Fruit fly (Drosophila melanogaster) Kc167 (cell line): Measurements from ENCODE around the gene Dic61B.

ENCODE experiments used
- Myc ChIP-seq: fragments of >200 bp; optimal IDR thresholded peaks from 2 replicates; lab custom pipeline; 2017; ENCODE audit warnings: missing external identifiers
- Sin3A ChIP-seq: fragments of >200 bp; optimal IDR thresholded peaks from 2 replicates; lab custom pipeline; 2018; ENCODE audit warnings: missing external identifiers
- h ChIP-seq: fragments of >200 bp; optimal IDR thresholded peaks from 3 replicates; lab custom pipeline; 2018; ENCODE audit warnings: missing external identifiers
- insv ChIP-seq: fragments of >200 bp; optimal IDR thresholded peaks from 3 replicates; lab custom pipeline; 2018; ENCODE audit warnings: missing external identifiers
- psq ChIP-seq: fragments of >200 bp; optimal IDR thresholded peaks from 2 replicates; lab custom pipeline; 2017; ENCODE audit warnings: missing external identifiers
- ttk ChIP-seq: sonication (Bioruptor generic); optimal IDR thresholded peaks from 2 replicates; lab custom pipeline; 2017; ENCODE audit warnings: missing external identifiers

Dic61B gene

DNA sequence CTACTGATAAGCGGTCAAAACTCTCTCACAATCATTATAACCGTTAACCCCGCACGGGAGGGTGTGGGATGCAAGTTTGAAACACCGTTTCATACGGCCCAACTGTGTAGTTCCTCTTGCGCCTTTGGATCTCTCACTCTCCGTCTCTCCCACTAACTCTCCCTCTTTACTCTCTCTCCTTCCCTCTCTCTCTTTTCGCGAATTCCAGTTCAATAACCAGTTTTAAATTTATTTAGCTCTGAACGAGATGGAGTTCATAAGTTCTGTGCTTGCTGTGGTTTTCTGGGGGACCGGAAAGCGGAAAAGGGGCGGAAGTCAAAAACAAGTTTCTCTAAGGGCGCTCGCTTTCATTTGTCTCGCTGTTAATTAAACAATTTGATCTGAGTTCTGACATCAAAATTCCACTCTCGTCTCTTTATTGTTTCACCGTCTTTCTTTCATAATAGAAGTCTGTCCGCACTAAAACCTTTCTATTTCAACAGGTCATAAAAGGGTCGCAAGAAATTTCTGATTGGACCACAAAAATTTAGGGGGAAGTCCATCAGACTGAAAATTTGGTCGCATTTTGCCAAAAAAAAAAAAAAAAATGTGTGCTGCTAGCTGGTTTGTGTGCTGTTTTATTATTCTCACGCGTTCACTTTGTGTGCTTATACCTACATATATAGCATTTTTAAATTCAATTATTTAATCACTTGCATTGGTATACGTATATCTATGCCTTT is 11.4 kb downstream of the Dic61B start:
- TF ChIP-seq psq, result no peak

DNA sequence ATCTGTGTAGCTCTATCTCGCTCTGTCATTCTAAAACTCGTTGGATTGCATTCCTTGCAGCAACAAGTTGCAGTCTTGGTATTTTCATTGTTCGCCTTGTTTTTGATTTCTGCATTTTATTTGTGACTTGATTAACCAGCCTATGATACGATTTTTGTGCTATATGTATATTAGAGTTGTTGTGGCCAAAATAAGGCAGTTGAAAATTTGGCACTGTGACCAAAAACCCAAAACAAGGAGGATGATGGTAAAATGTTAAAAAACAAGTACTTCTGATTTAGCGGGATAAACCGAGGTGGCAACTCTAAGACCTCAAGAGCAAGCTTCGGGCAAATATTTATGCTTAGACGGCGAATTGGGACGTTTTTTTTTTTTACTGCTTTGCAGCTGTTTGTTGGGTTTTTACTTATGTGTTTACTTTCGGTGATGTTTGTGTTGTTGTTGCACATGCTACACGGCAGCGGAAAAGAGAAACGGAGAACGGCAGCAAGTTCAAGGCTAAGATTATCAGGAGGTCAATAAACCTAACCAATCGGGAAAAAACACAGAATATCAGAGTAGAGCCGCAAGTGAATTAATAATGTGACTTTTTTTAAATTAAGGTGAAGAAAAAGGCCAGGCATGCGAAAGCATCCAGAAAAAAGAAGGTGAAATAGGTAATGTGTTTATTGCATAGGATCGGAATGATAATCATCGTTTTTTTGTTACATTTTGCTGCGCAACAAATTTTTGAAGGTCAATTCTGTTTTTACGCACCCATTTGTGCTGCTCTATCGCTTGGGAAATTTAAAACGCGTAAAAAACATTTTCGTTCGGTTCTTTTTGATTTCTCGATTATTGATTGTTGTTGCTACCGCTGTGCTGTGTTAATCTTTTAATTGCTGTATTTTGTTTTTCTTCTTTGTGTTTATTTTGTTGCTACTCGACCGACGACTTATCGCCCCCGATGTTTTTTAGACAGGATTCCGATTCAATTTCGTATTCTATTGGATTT is 12.5 kb downstream of the Dic61B start:
- TF ChIP-seq h (lab: Kevin White, UChicago) (no peak), ttk (lab: Kevin White, UChicago) (no peak), psq (no peak), Myc (no peak), insv (no peak), Sin3A (lab: Kevin White, UChicago) (no peak)

DNA sequence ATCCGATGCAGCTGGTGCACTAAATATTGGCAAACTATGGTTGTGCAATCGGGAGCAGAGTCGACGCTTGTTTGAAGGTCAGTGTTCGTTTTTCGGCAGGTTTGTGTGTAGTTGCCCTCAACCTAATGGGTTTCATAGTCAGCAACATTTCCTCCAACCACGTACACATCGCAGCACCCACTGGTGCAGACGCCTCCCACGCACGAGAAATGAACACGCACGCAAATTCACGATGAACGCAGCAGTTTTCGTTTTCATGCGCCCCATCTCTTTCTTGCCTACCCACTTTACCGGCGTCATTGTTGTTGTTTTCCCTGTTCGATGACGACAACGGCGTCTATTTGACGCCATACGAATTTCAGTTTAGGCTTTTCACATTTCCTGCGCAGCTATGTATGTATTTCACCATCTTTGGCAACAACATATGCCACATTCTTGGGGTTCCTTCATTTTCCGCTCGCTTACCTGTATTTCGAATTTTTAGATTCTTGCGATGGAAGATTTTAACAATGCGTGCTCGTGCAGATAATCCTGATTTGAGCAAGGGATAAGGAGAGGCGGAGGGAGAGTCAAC is 14.7 kb downstream of the Dic61B start:
- TF ChIP-seq insv (no peak), Sin3A (lab: Kevin White, UChicago) (no peak), psq (no peak), Myc (no peak), h (lab: Kevin White, UChicago) (no peak), ttk (lab: Kevin White, UChicago) (no peak)

DNA sequence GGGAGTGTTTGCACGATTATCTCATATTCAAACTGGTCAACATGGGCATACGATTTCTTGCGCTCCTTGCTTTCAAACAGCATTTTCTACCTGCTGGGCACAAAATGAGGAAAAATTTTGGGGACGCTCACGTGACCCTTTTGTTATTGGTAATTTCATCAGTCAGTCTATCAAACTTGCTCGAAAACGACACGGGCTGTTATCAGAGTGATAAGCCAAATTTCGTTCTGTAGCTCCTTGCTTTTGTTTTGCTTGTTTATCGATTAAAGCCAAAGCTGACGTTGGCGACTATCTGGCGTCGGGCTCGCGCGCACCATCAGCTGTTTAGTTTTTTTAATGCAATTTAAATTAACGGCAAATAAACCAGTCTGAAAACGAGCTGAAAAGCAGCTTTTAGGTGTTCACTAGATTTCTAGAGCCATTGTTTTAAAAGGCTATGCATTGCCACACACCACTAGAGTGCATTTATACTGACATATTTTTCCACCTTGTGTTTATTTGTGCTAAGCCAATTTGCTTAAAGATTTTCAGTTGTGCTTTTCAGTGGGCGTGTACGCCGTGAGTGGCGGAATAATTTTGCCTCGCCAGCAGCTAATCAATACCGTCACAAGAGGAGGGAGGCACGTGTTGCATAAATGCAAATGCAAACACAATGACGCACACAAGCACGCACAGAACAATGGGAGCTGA is 15.7 kb downstream of the Dic61B start:
- TF ChIP-seq Sin3A (lab: Kevin White, UChicago), result no peak

DNA sequence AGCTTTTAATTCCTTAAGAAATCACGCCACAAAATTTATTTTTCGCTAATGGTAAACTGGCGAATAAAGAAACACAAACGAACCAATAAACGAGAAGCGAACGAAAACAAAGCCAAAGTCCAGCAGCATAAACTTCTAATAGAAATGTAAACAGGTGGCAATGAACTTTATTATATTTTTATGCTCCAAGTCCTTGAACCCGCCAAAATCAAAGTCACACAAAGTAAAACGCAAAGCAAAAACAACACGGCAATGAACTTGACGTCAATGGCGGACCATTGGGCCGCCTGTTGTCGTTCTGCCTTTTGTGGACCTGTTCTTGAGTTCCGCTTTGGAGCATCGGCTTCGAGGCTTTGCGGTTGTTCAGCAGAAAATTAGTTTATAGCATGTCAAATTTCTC is 17.5 kb downstream of the Dic61B start:
- TF ChIP-seq insv (no peak), ttk (lab: Kevin White, UChicago) (no peak), Sin3A (lab: Kevin White, UChicago) (no peak), Myc (no peak), h (lab: Kevin White, UChicago) (no peak)

DNA sequence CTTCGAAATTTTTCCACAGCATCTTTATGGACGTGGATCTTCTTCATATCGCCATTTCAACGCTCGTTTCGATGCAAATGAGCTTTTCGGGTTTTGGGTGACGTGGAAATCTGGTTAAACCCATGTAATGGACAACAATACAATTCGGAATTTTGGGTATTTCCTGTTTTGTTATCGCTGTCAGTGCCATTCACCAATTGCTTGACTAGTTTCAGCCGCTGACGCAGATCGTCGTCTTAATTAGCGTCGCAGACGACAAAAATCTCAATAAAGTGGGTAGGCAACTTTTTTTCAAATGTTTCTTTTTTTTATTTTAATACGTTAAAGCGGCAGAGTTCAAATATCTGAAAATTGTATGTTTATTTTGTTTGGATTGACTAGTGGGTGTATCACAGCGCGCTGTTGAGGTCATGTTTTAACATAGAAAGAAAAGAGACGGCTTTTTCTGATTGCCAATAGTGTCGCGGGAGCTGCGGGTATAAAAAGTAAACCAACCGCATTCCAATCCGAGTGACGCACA is 18.5 kb downstream of the Dic61B start:
- no peak for TF ChIP-seq psq
- TF ChIP-seq h (lab: Kevin White, UChicago), result no peak
- no peak for TF ChIP-seq ttk (lab: Kevin White, UChicago)
- TF ChIP-seq insv, result no peak
- no peak for TF ChIP-seq Sin3A (lab: Kevin White, UChicago)
- no peak for TF ChIP-seq Myc

DNA sequence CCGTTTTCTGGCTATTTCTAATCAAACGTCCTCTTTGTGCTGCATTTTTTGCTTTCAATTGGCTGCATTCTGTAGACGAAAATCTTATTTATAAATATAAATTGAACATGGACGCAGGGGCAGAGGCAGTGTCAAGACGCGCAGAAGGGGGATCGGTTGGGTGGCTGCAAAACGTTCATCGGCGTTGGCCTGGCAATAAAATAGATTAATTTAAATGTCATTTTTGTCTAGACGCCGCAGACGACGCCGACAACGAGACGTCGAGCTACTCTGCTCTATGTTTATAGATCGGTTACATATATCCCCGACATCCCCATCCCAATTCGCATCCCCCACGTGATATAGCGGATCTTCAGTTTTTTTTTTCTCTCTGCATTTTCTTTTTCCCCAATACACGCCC is 19.0 kb downstream of the Dic61B start:
- no peak for TF ChIP-seq Myc
- TF ChIP-seq h (lab: Kevin White, UChicago), result no peak
- TF ChIP-seq insv, result no peak
- TF ChIP-seq psq, result no peak
- no peak for TF ChIP-seq ttk (lab: Kevin White, UChicago)
- TF ChIP-seq Sin3A (lab: Kevin White, UChicago), result no peak

DNA sequence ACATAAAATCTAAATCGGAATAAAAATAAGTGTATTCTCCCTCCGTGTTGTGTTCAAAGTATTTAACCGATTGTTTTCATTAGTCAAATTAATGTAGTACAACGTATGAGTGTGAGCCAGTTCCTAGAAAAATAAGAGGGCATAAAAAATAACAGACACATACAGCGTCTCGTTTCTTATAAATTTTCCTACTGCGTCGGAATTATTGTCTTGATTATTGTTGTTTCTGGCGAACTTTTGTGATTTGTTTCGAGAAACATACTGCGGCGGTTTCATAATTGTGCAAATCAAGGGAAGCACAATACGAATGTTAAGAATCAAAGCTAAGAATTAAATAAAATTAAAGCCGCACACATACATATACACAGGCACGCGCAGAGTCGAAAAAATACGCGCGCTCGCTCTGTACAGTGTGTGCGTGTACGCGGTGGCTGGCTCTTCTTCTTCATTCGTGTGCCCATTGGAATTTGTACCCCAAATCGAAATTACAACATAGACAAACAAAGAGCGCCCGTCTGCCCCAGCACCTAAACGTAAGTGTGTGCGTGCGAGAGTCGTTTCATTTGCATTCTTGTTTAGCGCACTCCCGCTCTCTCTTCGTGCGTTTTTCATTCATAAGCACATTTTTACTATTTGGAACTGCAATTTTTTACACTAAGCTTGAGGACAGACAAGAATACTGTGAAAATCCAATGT is 20.2 kb downstream of the Dic61B start:
- TF ChIP-seq ttk (lab: Kevin White, UChicago), result no peak
- TF ChIP-seq Myc, result no peak
- TF ChIP-seq Sin3A (lab: Kevin White, UChicago), result no peak
- TF ChIP-seq psq, result no peak
- TF ChIP-seq h (lab: Kevin White, UChicago), result no peak
- TF ChIP-seq insv, result no peak

DNA sequence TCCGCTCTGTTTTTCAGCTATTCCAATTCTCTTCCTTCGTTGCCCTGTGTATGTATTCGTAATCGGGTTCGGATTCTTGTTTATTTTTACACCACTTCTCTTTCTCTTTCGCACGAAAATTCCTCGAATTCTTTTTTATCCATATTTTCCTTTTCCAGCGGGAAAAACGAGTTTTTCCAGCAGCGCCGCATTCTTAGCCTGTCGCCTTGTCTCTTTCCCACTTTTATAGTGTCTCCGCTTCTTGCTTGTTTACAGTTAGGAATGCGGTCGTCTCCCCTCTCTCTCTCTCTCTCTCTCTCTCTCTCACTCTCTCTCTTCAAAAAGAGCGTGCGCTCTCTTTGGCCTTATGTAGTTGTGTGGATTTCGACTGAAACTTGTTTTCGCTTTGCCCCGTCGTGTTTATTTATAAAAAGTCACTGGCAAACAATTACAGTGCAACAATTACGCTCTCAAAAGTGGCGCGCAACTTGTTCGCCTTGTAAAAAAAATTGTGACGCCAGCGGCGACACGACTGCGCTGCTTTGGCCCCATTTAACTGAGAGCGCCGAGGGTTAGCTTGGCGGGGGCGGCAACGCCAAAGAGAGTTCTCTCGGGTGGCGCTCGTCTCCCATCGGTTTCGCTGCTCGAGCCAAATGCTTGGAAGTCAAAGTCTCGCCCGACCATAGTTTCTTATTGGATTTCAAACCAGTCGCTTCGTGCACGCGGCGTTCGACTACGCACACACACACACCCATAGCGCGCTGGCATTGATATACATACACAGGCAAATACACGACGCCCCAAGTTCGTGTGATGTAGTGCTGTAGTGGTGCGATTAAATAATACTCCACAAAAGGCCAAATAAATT is 21.0 kb downstream of the Dic61B start:
- TF ChIP-seq Sin3A (lab: Kevin White, UChicago) (no peak), ttk (lab: Kevin White, UChicago) (no peak), Myc (no peak), insv (no peak), psq (no peak), h (lab: Kevin White, UChicago) (no peak)

DNA sequence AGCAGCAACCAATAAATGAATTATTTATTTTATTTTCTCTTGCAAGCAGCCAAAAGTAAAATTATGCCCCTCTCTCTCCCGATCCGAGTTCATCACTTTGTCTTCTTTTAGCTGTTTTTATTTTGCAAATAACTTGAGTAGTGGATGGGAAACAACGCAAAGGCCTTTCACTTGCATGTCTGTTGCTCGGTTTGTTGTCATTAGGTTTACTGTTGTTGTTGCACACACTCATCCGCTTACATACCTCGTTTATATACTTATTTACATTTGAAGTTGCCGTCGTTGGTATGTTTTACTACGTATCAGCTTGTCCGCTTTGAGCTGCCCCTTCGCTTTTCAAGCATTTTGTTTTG is 21.6 kb downstream of the Dic61B start:
- TF ChIP-seq psq (no peak), Sin3A (lab: Kevin White, UChicago) (no peak), Myc (no peak), insv (no peak), ttk (lab: Kevin White, UChicago) (no peak), h (lab: Kevin White, UChicago) (no peak)

DNA sequence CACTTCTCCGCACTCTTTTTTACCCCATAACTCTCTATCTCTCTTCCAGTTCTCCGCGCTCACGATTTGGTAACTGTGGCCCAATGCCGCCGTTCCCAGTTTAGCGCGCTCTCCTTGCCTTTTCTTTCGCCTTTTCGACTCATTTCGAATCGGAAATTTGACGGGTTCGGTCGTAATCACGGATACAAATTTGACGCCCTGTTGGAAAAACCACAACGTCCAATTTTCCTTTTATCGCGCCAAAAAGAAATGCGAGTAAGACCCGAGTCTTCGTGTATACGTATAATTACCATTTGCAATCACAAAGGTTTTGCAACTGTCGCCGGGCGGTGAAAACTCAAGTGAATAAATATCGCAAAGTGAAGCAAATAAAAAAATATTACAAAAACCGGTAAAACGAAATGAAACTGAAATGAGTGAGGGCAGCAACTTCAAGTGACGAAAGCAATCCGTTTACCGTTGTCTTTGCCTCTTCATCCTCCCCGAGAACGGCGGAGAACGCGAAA is 23.0 kb downstream of the Dic61B start, which contains the start of gene Pdk1:
Gene Pdk1 (plus strand): TSS at position 140 of the 506 bp plus-strand sequence.
- TF ChIP-seq psq, result no peak
- TF ChIP-seq Sin3A (lab: Kevin White, UChicago), result no peak
- no peak for TF ChIP-seq ttk (lab: Kevin White, UChicago)
- no peak for TF ChIP-seq h (lab: Kevin White, UChicago)
- no peak for TF ChIP-seq Myc
- TF ChIP-seq insv, result no peak
